Fruit fly (Drosophila melanogaster) Kc167 (cell line): ENCODE results near the gene aqz.

ENCODE experiments used
- Myc ChIP-seq: fragments of >200 bp; optimal IDR thresholded peaks from 2 replicates; lab custom pipeline; 2017; ENCODE audit warnings: missing external identifiers
- Sin3A ChIP-seq: fragments of >200 bp; optimal IDR thresholded peaks from 2 replicates; lab custom pipeline; 2018; ENCODE audit warnings: missing external identifiers
- h ChIP-seq: fragments of >200 bp; optimal IDR thresholded peaks from 3 replicates; lab custom pipeline; 2018; ENCODE audit warnings: missing external identifiers
- insv ChIP-seq: fragments of >200 bp; optimal IDR thresholded peaks from 3 replicates; lab custom pipeline; 2018; ENCODE audit warnings: missing external identifiers
- psq ChIP-seq: fragments of >200 bp; optimal IDR thresholded peaks from 2 replicates; lab custom pipeline; 2017; ENCODE audit warnings: missing external identifiers
- ttk ChIP-seq: sonication (Bioruptor generic); optimal IDR thresholded peaks from 2 replicates; lab custom pipeline; 2017; ENCODE audit warnings: missing external identifiers

- TF ChIP-seq insv (no peak), h (lab: Kevin White, UChicago) (no peak), psq (lab: Kevin White, UChicago) (no peak), Myc (lab: Kevin White, UChicago) (no peak), ttk (lab: Kevin White, UChicago) (no peak), Sin3A (no peak)
Observed at dm6 chr3R:8820428-8820912, at the start of gene aqz.
